Worm (Caenorhabditis elegans) whole organism, midembryonic: ENCODE results near the gene cyp-25A4.
A peak's percentile ranks its signal among the peaks of the same experiment; 100 is the strongest.

ENCODE experiments used
- T22C8.4 ChIP-seq: fragments of 200-800 bp; sonication (Bioruptor generic); IDR thresholded peaks from 2 replicates; pipeline ENCODE4 v1.3.6; 2022; ENCODE audit warnings: missing genetic modification characterization, missing compliant biosample characterization
- cog-1 ChIP-seq: sonication (generic microtip); optimal IDR thresholded peaks from 2 replicates; lab custom pipeline; 2016; ENCODE audit warnings: missing genetic modification characterization, missing compliant biosample characterization
- flt-1 ChIP-seq: fragments of 200-800 bp; sonication (Bioruptor generic); IDR thresholded peaks from 2 replicates; pipeline ENCODE4 v1.3.6; 2022; ENCODE audit warnings: missing genetic modification characterization, missing compliant biosample characterization
- klf-2 ChIP-seq: fragments of 200-800 bp; sonication (Bioruptor generic); conservative IDR thresholded peaks from 2 replicates; pipeline ENCODE4 v1.3.6; 2022; ENCODE audit warnings: missing genetic modification reagents, missing genetic modification characterization, missing compliant biosample characterization
- med-1 ChIP-seq: sonication (generic microtip); optimal IDR thresholded peaks from 2 replicates; lab custom pipeline; 2017; ENCODE audit warnings: missing genetic modification characterization, mild to moderate bottlenecking, missing compliant biosample characterization, antibody characterized with exemption, missing genetic modification reagents; ENCODE audit not compliant: insufficient read depth
- ref-1 ChIP-seq: fragments of 200-800 bp; sonication (Bioruptor generic); conservative IDR thresholded peaks from 2 replicates; pipeline ENCODE4 v1.3.6; 2022; ENCODE audit warnings: missing genetic modification reagents, missing genetic modification characterization, missing compliant biosample characterization
- tab-1 ChIP-seq: fragments of 200-800 bp; sonication (Bioruptor generic); IDR thresholded peaks from 2 replicates; pipeline ENCODE4 v1.3.6; 2022; ENCODE audit warnings: missing genetic modification characterization, missing compliant biosample characterization
- ztf-23 ChIP-seq: fragments of 200-800 bp; sonication (Bioruptor generic); IDR thresholded peaks from 2 replicates; pipeline ENCODE4 v1.3.6; 2022; ENCODE audit warnings: missing genetic modification reagents, missing genetic modification characterization, missing compliant biosample characterization
- ztf-29 ChIP-seq: fragments of 200-800 bp; sonication (Bioruptor generic); IDR thresholded peaks from 2 replicates; pipeline ENCODE4 v1.3.6; 2022; ENCODE audit warnings: missing genetic modification reagents, missing genetic modification characterization, missing compliant biosample characterization

Gene cyp-25A4

ce11 chrIII:3852030-3852579 is at the start of gene cyp-25A4:
TSS of gene cyp-25A4 (minus strand) at chrIII:3852080.
- TF ChIP-seq flt-1 = 0 out of 2 replicates have a peak, but pooled peaks have one; percentile 36

ce11 chrIII:3901542-3901941 is 49.7 kb upstream of the cyp-25A4 start, which contains the start of gene tir-1:
TSS of gene tir-1 (minus strand) at chrIII:3901642.
- no peak for TF ChIP-seq T22C8.4 (GFP tag; lab: Robert Waterston, UW)

- TF ChIP-seq tab-1 (GFP tag; lab: Robert Waterston, UW) = no peak
- no peak for TF ChIP-seq flt-1
- TF ChIP-seq ztf-29 (GFP tag; lab: Robert Waterston, UW) = no peak
- TF ChIP-seq med-1 (GFP tag; lab: Kevin White, UChicago) = no peak
- TF ChIP-seq ref-1 = no peak
- no peak for TF ChIP-seq klf-2 (GFP tag; lab: Robert Waterston, UW)
- TF ChIP-seq T22C8.4 (GFP tag; lab: Robert Waterston, UW) = no peak
- no peak for TF ChIP-seq ztf-23
- TF ChIP-seq cog-1 (tag; lab: Kevin White, UChicago) = no peak
Measured at ce11 chrIII:3898850-3899249, 47.0 kb upstream of the cyp-25A4 start.

ce11 chrIII:3898354-3898753 is 46.5 kb upstream of the cyp-25A4 start:
- TF ChIP-seq klf-2 (GFP tag; lab: Robert Waterston, UW) (no peak), cog-1 (tag; lab: Kevin White, UChicago) (no peak), ztf-29 (GFP tag; lab: Robert Waterston, UW) (no peak), tab-1 (GFP tag; lab: Robert Waterston, UW) (no peak), med-1 (GFP tag; lab: Kevin White, UChicago) (no peak), ztf-23 (no peak), T22C8.4 (GFP tag; lab: Robert Waterston, UW) (no peak)

DNA sequence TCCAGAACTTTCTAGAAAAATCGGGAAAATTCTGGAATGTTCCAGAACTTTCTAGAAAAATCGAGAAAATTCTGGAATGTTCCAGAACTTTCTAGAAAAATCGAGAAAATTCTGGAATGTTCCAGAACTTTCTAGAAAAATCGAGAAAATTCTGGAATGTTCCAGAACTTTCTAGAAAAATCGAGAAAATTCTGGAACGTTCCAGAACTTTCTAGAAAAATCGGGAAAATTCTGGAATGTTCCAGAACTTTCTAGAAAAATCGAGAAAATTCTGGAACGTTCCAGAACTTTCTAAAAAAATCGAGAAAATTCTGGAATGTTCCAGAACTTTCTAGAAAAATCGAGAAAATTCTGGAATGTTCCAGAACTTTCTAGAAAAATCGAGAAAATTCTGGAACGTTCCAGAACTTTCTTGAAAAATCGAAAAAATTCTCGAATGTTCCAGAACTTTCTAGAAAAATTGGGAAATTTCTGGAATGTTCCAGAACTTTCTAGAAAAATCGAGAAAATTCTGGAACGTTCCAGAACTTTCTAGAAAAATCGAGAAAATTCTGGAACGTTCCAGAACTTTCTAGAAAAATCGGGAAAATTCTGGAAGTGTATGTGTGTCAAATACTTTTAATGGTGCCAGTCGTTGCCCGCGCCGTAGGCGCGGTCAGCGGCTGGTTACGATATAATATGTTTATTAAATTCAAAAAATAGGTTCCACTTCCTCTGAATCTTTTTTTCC is 45.4 kb upstream of the cyp-25A4 start:
- peak; percentile 40; the same call in 1 of the 2 replicates for TF ChIP-seq ref-1
- peak; percentile 85 for TF ChIP-seq flt-1

DNA sequence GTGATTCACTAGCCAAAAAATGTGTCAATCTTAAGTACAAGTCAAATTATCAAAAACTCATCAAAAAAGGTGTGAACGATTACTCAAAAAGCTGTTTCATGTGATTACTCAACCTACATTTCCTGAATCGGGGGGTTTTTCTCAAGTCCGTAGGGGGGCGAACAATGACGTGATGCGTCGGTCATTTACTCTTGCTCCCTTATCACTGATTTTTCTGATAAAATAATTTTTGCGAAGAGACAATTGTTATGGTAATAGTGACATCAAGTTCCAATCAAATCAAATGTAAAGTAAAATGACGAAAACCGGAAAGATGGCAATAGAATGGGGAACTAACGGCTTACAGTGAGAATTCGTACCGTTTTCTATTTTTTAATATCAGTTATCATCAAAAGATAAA is 42.1 kb upstream of the cyp-25A4 start:
- no peak for TF ChIP-seq flt-1
- TF ChIP-seq ztf-23 = no peak
- TF ChIP-seq tab-1 (GFP tag; lab: Robert Waterston, UW) = no peak
- no peak for TF ChIP-seq cog-1 (tag; lab: Kevin White, UChicago)
- no peak for TF ChIP-seq T22C8.4 (GFP tag; lab: Robert Waterston, UW)
- no peak for TF ChIP-seq ref-1
- no peak for TF ChIP-seq klf-2 (GFP tag; lab: Robert Waterston, UW)
- no peak for TF ChIP-seq ztf-29 (GFP tag; lab: Robert Waterston, UW)
- no peak for TF ChIP-seq med-1 (GFP tag; lab: Kevin White, UChicago)

- no peak for TF ChIP-seq tab-1 (GFP tag; lab: Robert Waterston, UW)
- TF ChIP-seq cog-1 (tag; lab: Kevin White, UChicago) = no peak
- TF ChIP-seq flt-1 = no peak
- TF ChIP-seq T22C8.4 (GFP tag; lab: Robert Waterston, UW) = no peak
- TF ChIP-seq ztf-23 = no peak
- no peak for TF ChIP-seq ref-1
- no peak for TF ChIP-seq med-1 (GFP tag; lab: Kevin White, UChicago)
- no peak for TF ChIP-seq ztf-29 (GFP tag; lab: Robert Waterston, UW)
- TF ChIP-seq klf-2 (GFP tag; lab: Robert Waterston, UW) = no peak
Measured at ce11 chrIII:3889896-3890295, 38.0 kb upstream of the cyp-25A4 start.

DNA sequence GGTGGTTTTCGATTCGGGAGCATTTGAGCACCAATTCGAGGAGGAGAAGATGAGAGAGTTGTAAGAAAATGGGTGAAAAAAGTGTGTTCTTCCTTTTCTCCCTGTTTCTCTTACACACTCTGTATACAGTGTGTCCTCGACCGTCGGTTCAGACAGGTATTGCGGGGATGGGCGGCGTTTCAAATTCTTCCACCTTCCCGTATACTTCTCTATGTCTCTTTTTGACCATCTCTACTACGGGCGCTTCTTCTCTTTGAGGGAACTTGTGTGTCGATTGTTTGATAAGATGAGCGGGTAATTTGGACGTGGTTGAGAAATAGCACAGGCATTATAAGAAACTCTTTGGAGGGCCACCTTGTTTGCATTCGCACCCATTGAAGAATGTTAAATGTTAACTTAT is 35.7 kb upstream of the cyp-25A4 start:
- TF ChIP-seq ztf-23 (no peak), flt-1 (no peak), tab-1 (GFP tag; lab: Robert Waterston, UW) (no peak), T22C8.4 (GFP tag; lab: Robert Waterston, UW) (no peak)

ce11 chrIII:3883146-3883545 is 31.3 kb upstream of the cyp-25A4 start:
- TF ChIP-seq ztf-23 (no peak), klf-2 (GFP tag; lab: Robert Waterston, UW) (no peak), tab-1 (GFP tag; lab: Robert Waterston, UW) (no peak), ref-1 (no peak), flt-1 (no peak), med-1 (GFP tag; lab: Kevin White, UChicago) (no peak), ztf-29 (GFP tag; lab: Robert Waterston, UW) (no peak), cog-1 (tag; lab: Kevin White, UChicago) (no peak), T22C8.4 (GFP tag; lab: Robert Waterston, UW) (no peak)

ce11 chrIII:3878986-3879756 is 27.3 kb upstream of the cyp-25A4 start:
- TF ChIP-seq med-1 (GFP tag; lab: Kevin White, UChicago) (no peak), ref-1 (no peak), ztf-29 (GFP tag; lab: Robert Waterston, UW) (no peak), ztf-23 (no peak), klf-2 (GFP tag; lab: Robert Waterston, UW) (no peak), tab-1 (GFP tag; lab: Robert Waterston, UW) (no peak), cog-1 (tag; lab: Kevin White, UChicago) (no peak), flt-1 (no peak), T22C8.4 (GFP tag; lab: Robert Waterston, UW) (no peak)
